Fruit fly (Drosophila melanogaster) whole organism, embryonic: Measurements from ENCODE around the gene CG5071.

Source experiments
- Bgb ChIP-seq: fragments of 200-800 bp; sonication (Bioruptor generic); IDR thresholded peaks from 2 replicates; pipeline ENCODE4 v1.3.6; 2022; ENCODE audit warnings: missing biosample characterization, missing genetic modification characterization; ENCODE audit not compliant: partially characterized antibody
- CG10267 ChIP-seq: fragments of 200-800 bp; sonication (Bioruptor generic); optimal IDR thresholded peaks from 2 replicates; lab custom pipeline; 2018; ENCODE audit warnings: missing biosample characterization, mild to moderate bottlenecking, missing genetic modification characterization, moderate library complexity
- CG11247 ChIP-seq: fragments of 200-800 bp; sonication (Bioruptor generic); IDR thresholded peaks from 2 replicates; pipeline ENCODE4 v1.3.6; 2022; ENCODE audit warnings: missing biosample characterization, missing genetic modification characterization
- CG11695 ChIP-seq: fragments of 200-800 bp; sonication (Bioruptor generic); IDR thresholded peaks from 3 replicates; pipeline ENCODE4 v1.3.6; 2022; ENCODE audit warnings: missing biosample characterization, missing genetic modification characterization
- CG12299 ChIP-seq: fragments of 200-800 bp; sonication (Bioruptor generic); optimal IDR thresholded peaks from 2 replicates; lab custom pipeline; 2018; ENCODE audit warnings: missing biosample characterization, mild to moderate bottlenecking, missing genetic modification characterization
- CG14965 ChIP-seq: fragments of 200-800 bp; sonication (Bioruptor generic); optimal IDR thresholded peaks from 2 replicates; lab custom pipeline; 2016; ENCODE audit warnings: missing biosample characterization, missing genetic modification characterization, borderline replicate concordance
- CG15696 ChIP-seq: fragments of 200-800 bp; sonication (Bioruptor generic); optimal IDR thresholded peaks from 2 replicates; lab custom pipeline; 2019; ENCODE audit warnings: missing biosample characterization, mild to moderate bottlenecking, missing genetic modification characterization, moderate library complexity
- CG1832 ChIP-seq: fragments of 200-800 bp; sonication (Bioruptor generic); optimal IDR thresholded peaks from 2 replicates; lab custom pipeline; 2017; ENCODE audit warnings: missing biosample characterization, mild to moderate bottlenecking, missing genetic modification characterization, inconsistent platforms
- CG33557 ChIP-seq: fragments of 200-800 bp; sonication (Bioruptor generic); optimal IDR thresholded peaks from 2 replicates; lab custom pipeline; 2019; ENCODE audit warnings: missing biosample characterization, mild to moderate bottlenecking, missing genetic modification characterization, moderate library complexity
- CG6689 ChIP-seq: fragments of 200-800 bp; sonication (Bioruptor generic); IDR thresholded peaks from 2 replicates; pipeline ENCODE4 v1.3.6; 2022; ENCODE audit warnings: missing biosample characterization, missing genetic modification characterization
- CG7271 ChIP-seq: fragments of 200-800 bp; sonication (Bioruptor generic); optimal IDR thresholded peaks from 2 replicates; lab custom pipeline; 2018; ENCODE audit warnings: missing biosample characterization, mild to moderate bottlenecking, missing genetic modification characterization, moderate library complexity
- CG8089 ChIP-seq: fragments of 200-800 bp; sonication (Bioruptor generic); optimal IDR thresholded peaks from 3 replicates; lab custom pipeline; 2016; ENCODE audit warnings: missing biosample characterization, missing genetic modification characterization
- CG8924 ChIP-seq: fragments of 200-800 bp; optimal IDR thresholded peaks from 3 replicates; lab custom pipeline; 2019; ENCODE audit warnings: missing biosample characterization, mild to moderate bottlenecking, missing genetic modification characterization, moderate library complexity
- CG9727 ChIP-seq: fragments of 200-800 bp; sonication (Bioruptor generic); optimal IDR thresholded peaks from 3 replicates; lab custom pipeline; 2017; ENCODE audit warnings: missing biosample characterization, mild to moderate bottlenecking, missing genetic modification characterization
- Drgx ChIP-seq: fragments of 200-800 bp; sonication (Bioruptor generic); IDR thresholded peaks from 2 replicates; pipeline ENCODE4 v1.3.6; 2022; ENCODE audit warnings: missing biosample characterization, missing genetic modification characterization
- Gsc ChIP-seq: fragments of 200-800 bp; sonication (Bioruptor generic); IDR thresholded peaks from 2 replicates; pipeline ENCODE4 v1.3.6; 2022; ENCODE audit warnings: missing biosample characterization, missing genetic modification characterization
- HLH3B ChIP-seq: fragments of 200-800 bp; sonication (Bioruptor generic); IDR thresholded peaks from 2 replicates; pipeline ENCODE4 v1.3.6; 2022; ENCODE audit warnings: missing biosample characterization, missing genetic modification characterization
- Mad ChIP-seq: fragments of 200-800 bp; sonication (Bioruptor generic); optimal IDR thresholded peaks from 2 replicates; lab custom pipeline; 2016; ENCODE audit warnings: missing biosample characterization, missing genetic modification characterization
- Nf-YC ChIP-seq: fragments of 200-800 bp; optimal IDR thresholded peaks from 3 replicates; lab custom pipeline; 2019; ENCODE audit warnings: missing biosample characterization, mild to moderate bottlenecking, missing genetic modification characterization, moderate library complexity
- Pdp1 ChIP-seq, 2 experiments: fragments of 200-800 bp; sonication (Bioruptor generic); optimal IDR thresholded peaks; 3 replicates each; lab custom pipeline; 2016; ENCODE audit warnings: missing biosample characterization in 2 of 2, missing genetic modification characterization in 2 of 2, mild to moderate bottlenecking in 1 of 2, moderate library complexity in 1 of 2
- Rx ChIP-seq: fragments of 200-800 bp; sonication (Bioruptor generic); IDR thresholded peaks from 2 replicates; pipeline ENCODE4 v1.3.6; 2022; ENCODE audit warnings: missing biosample characterization, missing genetic modification characterization
- Sox100B ChIP-seq: fragments of 200-800 bp; sonication (Bioruptor generic); optimal IDR thresholded peaks from 3 replicates; lab custom pipeline; 2018; ENCODE audit warnings: missing biosample characterization, mild to moderate bottlenecking, missing genetic modification characterization
- Xbp1 ChIP-seq: fragments of 200-800 bp; sonication (Bioruptor generic); optimal IDR thresholded peaks from 3 replicates; lab custom pipeline; 2016; ENCODE audit warnings: missing biosample characterization, mild to moderate bottlenecking, missing genetic modification characterization
- abd-A ChIP-seq: fragments of 200-800 bp; sonication (Bioruptor generic); optimal IDR thresholded peaks from 3 replicates; lab custom pipeline; 2019; ENCODE audit warnings: missing biosample characterization, mild to moderate bottlenecking, missing genetic modification characterization, moderate library complexity
- ac ChIP-seq: fragments of 200-800 bp; sonication (Bioruptor generic); optimal IDR thresholded peaks from 3 replicates; lab custom pipeline; 2017; ENCODE audit warnings: missing biosample characterization, mild to moderate bottlenecking, missing genetic modification characterization
- amos ChIP-seq: fragments of 200-800 bp; sonication (Bioruptor generic); IDR thresholded peaks from 2 replicates; pipeline ENCODE4 v1.3.6; 2022; ENCODE audit warnings: missing biosample characterization, missing genetic modification characterization; ENCODE audit not compliant: partially characterized antibody
- ash1 ChIP-seq: fragments of 200-800 bp; sonication (Bioruptor generic); optimal IDR thresholded peaks from 2 replicates; lab custom pipeline; 2018; ENCODE audit warnings: missing biosample characterization, mild to moderate bottlenecking, missing genetic modification characterization
- az2 ChIP-seq: fragments of 200-800 bp; sonication (Bioruptor generic); optimal IDR thresholded peaks from 3 replicates; lab custom pipeline; 2016; ENCODE audit warnings: missing biosample characterization, missing genetic modification characterization
- bowl ChIP-seq: fragments of 200-800 bp; sonication (Bioruptor generic); IDR thresholded peaks from 2 replicates; pipeline ENCODE4 v1.3.6; 2022; ENCODE audit warnings: missing biosample characterization, missing genetic modification characterization
- chm ChIP-seq: fragments of 200-800 bp; sonication (Bioruptor generic); IDR thresholded peaks from 2 replicates; pipeline ENCODE4 v1.3.6; 2022; ENCODE audit warnings: missing biosample characterization, missing genetic modification characterization
- croc ChIP-seq: fragments of 200-800 bp; sonication (Bioruptor generic); conservative IDR thresholded peaks from 3 replicates; pipeline ENCODE4 v1.3.6; 2022; ENCODE audit warnings: missing biosample characterization, missing genetic modification characterization
- dmrt11E ChIP-seq: fragments of 200-800 bp; sonication (Bioruptor generic); optimal IDR thresholded peaks from 3 replicates; lab custom pipeline; 2018; ENCODE audit warnings: missing biosample characterization, mild to moderate bottlenecking, missing genetic modification characterization, moderate library complexity
- gem ChIP-seq: fragments of 200-800 bp; sonication (Bioruptor generic); optimal IDR thresholded peaks from 2 replicates; lab custom pipeline; 2019; ENCODE audit warnings: missing biosample characterization, mild to moderate bottlenecking, missing genetic modification characterization, moderate library complexity
- gfzf ChIP-seq: fragments of 200-800 bp; sonication (Bioruptor generic); optimal IDR thresholded peaks from 2 replicates; lab custom pipeline; 2016; ENCODE audit warnings: missing biosample characterization, mild to moderate bottlenecking, missing genetic modification characterization, moderate library complexity
- gt ChIP-seq: fragments of 200-800 bp; sonication (Bioruptor generic); IDR thresholded peaks from 2 replicates; pipeline ENCODE4 v1.3.6; 2022; ENCODE audit warnings: missing biosample characterization, missing genetic modification characterization
- ken ChIP-seq: fragments of 200-800 bp; sonication (Bioruptor generic); IDR thresholded peaks from 3 replicates; pipeline ENCODE4 v1.3.6; 2022; ENCODE audit warnings: missing biosample characterization, missing genetic modification characterization
- nau ChIP-seq: fragments of 200-800 bp; sonication (Bioruptor generic); optimal IDR thresholded peaks from 3 replicates; lab custom pipeline; 2017; ENCODE audit warnings: missing biosample characterization, mild to moderate bottlenecking, missing genetic modification characterization, missing genetic modification reagents
- nmo ChIP-seq: fragments of 200-800 bp; sonication (Bioruptor generic); optimal IDR thresholded peaks from 2 replicates; lab custom pipeline; 2018; ENCODE audit warnings: missing biosample characterization, mild to moderate bottlenecking, missing genetic modification characterization, moderate library complexity
- pan ChIP-seq, 4 experiments: fragments of >200 bp in 3 of 4; fragments of 200-800 bp in 1 of 4; sonication (Bioruptor generic) in 1 of 4; optimal IDR thresholded peaks in 3 of 4; IDR thresholded peaks in 1 of 4; 2 replicates each; pipeline versions ENCODE4 v1.3.6 to Lab custom; 2017 to 2022; ENCODE audit warnings: missing biosample characterization in 2 of 4, missing genetic modification characterization in 2 of 4, mixed read lengths in 1 of 4
- phol ChIP-seq: fragments of 200-800 bp; sonication (Bioruptor generic); optimal IDR thresholded peaks from 3 replicates; lab custom pipeline; 2018; ENCODE audit warnings: missing biosample characterization, mild to moderate bottlenecking, missing genetic modification characterization, moderate library complexity
- pnt ChIP-seq: fragments of 200-800 bp; sonication (Bioruptor generic); optimal IDR thresholded peaks from 3 replicates; lab custom pipeline; 2016; ENCODE audit warnings: missing biosample characterization, missing genetic modification characterization
- sisA ChIP-seq: fragments of 200-800 bp; sonication (Bioruptor generic); IDR thresholded peaks from 2 replicates; pipeline ENCODE4 v1.3.6; 2022; ENCODE audit warnings: missing biosample characterization, missing genetic modification characterization
- slbo ChIP-seq: fragments of 200-800 bp; sonication (Bioruptor generic); IDR thresholded peaks from 2 replicates; pipeline ENCODE4 v1.3.6; 2022; ENCODE audit warnings: missing biosample characterization, missing genetic modification characterization
- stc ChIP-seq: fragments of 200-800 bp; sonication (Bioruptor generic); IDR thresholded peaks from 2 replicates; pipeline ENCODE4 v1.3.6; 2022; ENCODE audit warnings: missing biosample characterization, missing genetic modification characterization
- tap ChIP-seq: fragments of 200-800 bp; optimal IDR thresholded peaks from 3 replicates; lab custom pipeline; 2019; ENCODE audit warnings: missing biosample characterization, mild to moderate bottlenecking, missing genetic modification characterization, moderate library complexity
- tio ChIP-seq: fragments of 200-800 bp; sonication (Bioruptor generic); optimal IDR thresholded peaks from 2 replicates; lab custom pipeline; 2017; ENCODE audit warnings: missing biosample characterization, missing genetic modification characterization, inconsistent platforms
- ttk ChIP-seq: fragments of 200-800 bp; sonication (Bioruptor generic); IDR thresholded peaks from 2 replicates; pipeline ENCODE4 v2.1.2; 2022; ENCODE audit warnings: missing biosample characterization, missing genetic modification characterization
- tx ChIP-seq: fragments of 200-800 bp; sonication (Bioruptor generic); optimal IDR thresholded peaks from 2 replicates; lab custom pipeline; 2016; ENCODE audit warnings: missing biosample characterization, missing genetic modification characterization
- unpg ChIP-seq: fragments of 200-800 bp; sonication (Bioruptor generic); optimal IDR thresholded peaks from 3 replicates; lab custom pipeline; 2018; ENCODE audit warnings: missing biosample characterization, mild to moderate bottlenecking, missing genetic modification characterization, moderate library complexity

Gene CG5071

dm6 chr3R:25640463-25640862 lies 22.2 kb downstream of the CG5071 start (continued):
- TF ChIP-seq CG1832 (no peak), abd-A (tag; lab: Kevin White, UChicago) (no peak), CG6689 (GFP tag; lab: Robert Waterston, UW) (peak; percentile 66), sisA (peak; percentile 52), tio (GFP tag; lab: Kevin White, UChicago) (peak; percentile 1), CG7271 (tag; lab: Kevin White, UChicago) (peak; percentile 56), tx (no peak), chm (GFP tag; lab: Robert Waterston, UW) (peak; percentile 49; the same call in 1 of the 2 replicates), phol (tag; lab: Kevin White, UChicago) (peak; percentile 72), Nf-YC (no peak), HLH3B (GFP tag; lab: Robert Waterston, UW) (0 out of 2 replicates have a peak, but pooled peaks have one; percentile 19), gfzf (GFP tag; lab: Kevin White, UChicago) (no peak), pan (optimal IDR thresholded peaks at IDR 0.05; lab: Kevin White, UChicago) (no peak), pan (GFP tag; optimal IDR thresholded peaks at IDR 0.05 in 1 of 2, IDR thresholded peaks at IDR 0.05 in 1 of 2) (peak in 1 of 2 experiments; percentile 59), CG11247 (GFP tag; lab: Robert Waterston, UW) (no peak), croc (GFP tag; lab: Robert Waterston, UW) (0 out of 3 replicates have a peak, but pooled peaks have one; percentile 33), az2 (peak; percentile 55), dmrt11E (peak; percentile 75), ac (GFP tag; lab: Kevin White, UChicago) (peak; percentile 61), Rx (GFP tag; lab: Robert Waterston, UW) (peak; percentile 45; the same call in 1 of the 2 replicates), Pdp1 (GFP tag; optimal IDR thresholded peaks at IDR 0.05; lab: Kevin White, UChicago) (peak; percentile 30 to 39), CG8924 (tag; lab: Kevin White, UChicago) (peak; percentile 72), tap (tag; lab: Kevin White, UChicago) (peak; percentile 56), slbo (GFP tag; lab: Robert Waterston, UW) (peak; percentile 53), bowl (GFP tag; lab: Robert Waterston, UW) (no peak), ash1 (GFP tag; lab: Kevin White, UChicago) (no peak), amos (GFP tag; lab: Robert Waterston, UW) (no peak), CG8089 (GFP tag; lab: Kevin White, UChicago) (peak; percentile 29), CG12299 (tag; lab: Kevin White, UChicago) (no peak), CG11695 (peak; percentile 60; the same call in 2 of the 3 replicates), gt (0 out of 2 replicates have a peak, but pooled peaks have one; percentile 30), Drgx (GFP tag; lab: Robert Waterston, UW) (peak; percentile 28; the same call in 1 of the 2 replicates), CG9727 (GFP tag; lab: Kevin White, UChicago) (peak; percentile 75), nmo (GFP tag; lab: Kevin White, UChicago) (peak; percentile 62), Xbp1 (GFP tag; lab: Kevin White, UChicago) (peak; percentile 59), CG10267 (peak; percentile 55), unpg (GFP tag; lab: Kevin White, UChicago) (peak; percentile 75), CG14965 (GFP tag; lab: Kevin White, UChicago) (no peak), gem (tag; lab: Kevin White, UChicago) (peak; percentile 79), ken (GFP tag; lab: Robert Waterston, UW) (peak; percentile 70; the same call in 2 of the 3 replicates), stc (GFP tag; lab: Robert Waterston, UW) (peak; percentile 55), ttk (GFP tag; lab: Robert Waterston, UW) (0 out of 2 replicates have a peak, but pooled peaks have one; percentile 27), Mad (peak; percentile 50), pnt (GFP tag; lab: Kevin White, UChicago) (peak; percentile 2), Gsc (GFP tag; lab: Robert Waterston, UW) (no peak), nau (GFP tag; lab: Kevin White, UChicago) (no peak), Bgb (GFP tag; lab: Robert Waterston, UW) (no peak), CG33557 (GFP tag; lab: Kevin White, UChicago) (peak; percentile 32), CG15696 (tag; lab: Kevin White, UChicago) (peak; percentile 83), Sox100B (GFP tag; lab: Kevin White, UChicago) (peak; percentile 16)
